Worm (Caenorhabditis elegans): Measurements from ENCODE around the gene dpy-8.
A peak's percentile ranks its signal among the peaks of the same experiment; 100 is the strongest.

Gene dpy-8

ce11 chrX:5103422-5103821 is 46.9 kb downstream of the dpy-8 start:
- TF ChIP-seq unc-86 (tag; optimal IDR thresholded peaks at IDR 0.05) (no peak), swsn-7 (tag; optimal IDR thresholded peaks at IDR 0.05) (no peak), zip-4 (GFP tag; optimal IDR thresholded peaks at IDR 0.05) (no peak), mef-2 (tag; optimal IDR thresholded peaks at IDR 0.05) (no peak), pag-3 (tag; optimal IDR thresholded peaks at IDR 0.05; ENCODE audit: borderline replicate concordance, insufficient read depth) (no peak), Y116A8C.19 (tag; optimal IDR thresholded peaks at IDR 0.05; ENCODE audit: borderline replicate concordance) (no peak), unc-130 (tag; optimal IDR thresholded peaks at IDR 0.05) (no peak), C16A3.4 (tag; optimal IDR thresholded peaks at IDR 0.05) (no peak), snpc-4 (tag; optimal IDR thresholded peaks at IDR 0.05) (no peak), zag-1 (tag; optimal IDR thresholded peaks at IDR 0.05) (no peak), pqm-1 (tag; optimal IDR thresholded peaks at IDR 0.05) (no peak), nhr-84 (tag; optimal IDR thresholded peaks at IDR 0.05) (no peak), isw-1 (GFP tag; IDR thresholded peaks at IDR 0.05) (no peak), fkh-10 (GFP tag; optimal IDR thresholded peaks at IDR 0.05) (no peak), fos-1 (tag; optimal IDR thresholded peaks at IDR 0.05) (no peak), nhr-77 (tag; optimal IDR thresholded peaks at IDR 0.05) (no peak), nhr-28 (tag; optimal IDR thresholded peaks at IDR 0.05) (no peak)

ce11 chrX:5102338-5102737 is 47.9 kb downstream of the dpy-8 start:
- TF ChIP-seq aha-1 (tag; optimal IDR thresholded peaks at IDR 0.05): no peak
- no peak for TF ChIP-seq mab-9 (GFP tag; IDR thresholded peaks at IDR 0.05)
- no peak for TF ChIP-seq ets-5 (GFP tag; IDR thresholded peaks at IDR 0.05)
- no peak for TF ChIP-seq efl-3 (GFP tag; optimal IDR thresholded peaks at IDR 0.05)
- TF ChIP-seq mef-2 (tag; optimal IDR thresholded peaks at IDR 0.05): no peak
- TF ChIP-seq jun-1 (tag; optimal IDR thresholded peaks at IDR 0.05): no peak
- TF ChIP-seq sup-37 (GFP tag; optimal IDR thresholded peaks at IDR 0.05): no peak
- TF ChIP-seq xbp-1 (tag; optimal IDR thresholded peaks at IDR 0.05): no peak
- no peak for TF ChIP-seq lsy-2 (tag; optimal IDR thresholded peaks at IDR 0.05)
- no peak for TF ChIP-seq nhr-20 (tag; optimal IDR thresholded peaks at IDR 0.05)
- TF ChIP-seq ces-1 (GFP tag; optimal IDR thresholded peaks at IDR 0.05): no peak
- TF ChIP-seq efl-1 (optimal IDR thresholded peaks at IDR 0.05): no peak
- TF ChIP-seq efl-1 (GFP tag; optimal IDR thresholded peaks at IDR 0.05 in 1 of 2): no peak

ce11 chrX:5100738-5101379 is 49.4 kb downstream of the dpy-8 start, which contains the start of gene vit-2:
vit-2 (plus strand) TSS chrX:5101042.
- no peak for TF ChIP-seq lsy-2 (tag; optimal IDR thresholded peaks at IDR 0.05)
- no peak for TF ChIP-seq irx-1 (tag; optimal IDR thresholded peaks at IDR 0.05)
- no peak for TF ChIP-seq fos-1 (tag; optimal IDR thresholded peaks at IDR 0.05)
- TF ChIP-seq ets-5 (GFP tag; IDR thresholded peaks at IDR 0.05): 0 out of 2 replicates have a peak, but pooled peaks have one; percentile 16
- no peak for TF ChIP-seq dpl-1 (GFP tag; optimal IDR thresholded peaks at IDR 0.05)
- TF ChIP-seq Y116A8C.19 (tag; optimal IDR thresholded peaks at IDR 0.05; ENCODE audit: borderline replicate concordance): no peak
- TF ChIP-seq mef-2 (tag; optimal IDR thresholded peaks at IDR 0.05): no peak

- no peak for TF ChIP-seq nhr-19 (GFP tag; conservative IDR thresholded peaks at IDR 0.05)
- TF ChIP-seq sox-4 (tag; optimal IDR thresholded peaks at IDR 0.05): no peak
- no peak for TF ChIP-seq pag-3 (tag; optimal IDR thresholded peaks at IDR 0.05; ENCODE audit: borderline replicate concordance, insufficient read depth)
- TF ChIP-seq fkh-4 (tag; optimal IDR thresholded peaks at IDR 0.05; ENCODE audit: borderline replicate concordance): no peak
- TF ChIP-seq unc-30 (tag; optimal IDR thresholded peaks at IDR 0.05): no peak
- TF ChIP-seq blmp-1 (tag; optimal IDR thresholded peaks at IDR 0.05): peak; percentile 98
- TF ChIP-seq unc-98 (GFP tag; IDR thresholded peaks at IDR 0.05): no peak
- TF ChIP-seq nhr-12 (tag; optimal IDR thresholded peaks at IDR 0.05): no peak
Observed at ce11 chrX:5098935-5099334, 51.3 kb downstream of the dpy-8 start.

Data from whole organism, L1 larva.